Worm (Caenorhabditis elegans): ENCODE data around the gene algn-9.

algn-9 gene

ce11 chrII:10543457-10544137, 40.5 kb upstream of the algn-9 start (continued):
- TF ChIP-seq aha-1 (tag) (peak; percentile 95), lin-13 (GFP tag; optimal IDR thresholded peaks at IDR 0.05) (peak; percentile 40), F44E2.7 (GFP tag; IDR thresholded peaks at IDR 0.05) (peak; percentile 80), ceh-44 (GFP tag; IDR thresholded peaks at IDR 0.05) (no peak), mes-2 (tag; optimal IDR thresholded peaks at IDR 0.05; ENCODE audit: poor library complexity, severe bottlenecking) (no peak), duxl-1 (tag; optimal IDR thresholded peaks at IDR 0.05; ENCODE audit: poor library complexity) (peak; percentile 42), nhr-48 (tag; optimal IDR thresholded peaks at IDR 0.05) (no peak), tag-97 (GFP tag; IDR thresholded peaks at IDR 0.05) (no peak), nhr-42 (GFP tag; IDR thresholded peaks at IDR 0.05) (peak; percentile 49), mxl-3 (GFP tag; optimal IDR thresholded peaks at IDR 0.05) (peak; percentile 53), saeg-2 (GFP tag; IDR thresholded peaks at IDR 0.05) (peak; percentile 18; the same call in 1 of the 2 replicates), lin-15B (tag; optimal IDR thresholded peaks at IDR 0.05) (peak; percentile 2), ctbp-1 (GFP tag; IDR thresholded peaks at IDR 0.05) (peak; percentile 45; the same call in 1 of the 2 replicates), dpl-1 (GFP tag; optimal IDR thresholded peaks at IDR 0.05) (no peak), tra-1 (GFP tag; IDR thresholded peaks at IDR 0.05) (0 out of 2 replicates have a peak, but pooled peaks have one; percentile 50), F49E8.2 (tag; optimal IDR thresholded peaks at IDR 0.05; ENCODE audit: borderline replicate concordance) (peak; percentile 5), T26A8.4 (GFP tag; IDR thresholded peaks at IDR 0.05) (peak; percentile 6; the same call in 1 of the 2 replicates), zfp-2 (tag; optimal IDR thresholded peaks at IDR 0.05) (no peak), hlh-11 (tag; optimal IDR thresholded peaks at IDR 0.05) (no peak), spr-1 (tag; optimal IDR thresholded peaks at IDR 0.05) (no peak), gei-8 (GFP tag; optimal IDR thresholded peaks at IDR 0.05) (no peak), lin-39 (tag; optimal IDR thresholded peaks at IDR 0.05) (no peak), unc-39 (tag; optimal IDR thresholded peaks at IDR 0.05) (peak; percentile 2), lin-29 (GFP tag; IDR thresholded peaks at IDR 0.05) (peak; percentile 37; the same call in 1 of the 2 replicates), ceh-28 (tag; optimal IDR thresholded peaks at IDR 0.05) (no peak), snpc-1.2 (GFP tag; IDR thresholded peaks at IDR 0.05) (no peak), lim-7 (GFP tag; IDR thresholded peaks at IDR 0.05) (peak; percentile 52), nhr-11 (tag; optimal IDR thresholded peaks at IDR 0.05) (peak; percentile 45), ama-1 (optimal IDR thresholded peaks at IDR 0.05) (peak; percentile 16), nhr-77 (tag; optimal IDR thresholded peaks at IDR 0.05) (peak; percentile 57), nhr-237 (tag; optimal IDR thresholded peaks at IDR 0.05) (no peak), cey-2 (tag; optimal IDR thresholded peaks at IDR 0.05; ENCODE audit: borderline replicate concordance, insufficient read depth) (peak; percentile 23), mxl-2 (GFP tag; conservative IDR thresholded peaks at IDR 0.05) (no peak), madf-5 (GFP tag; IDR thresholded peaks at IDR 0.05) (0 out of 4 replicates have a peak, but pooled peaks of 1 of the 2 experiments have one; percentile 41), Y75B8A.6 (GFP tag; IDR thresholded peaks at IDR 0.05) (no peak), nhr-28 (tag; optimal IDR thresholded peaks at IDR 0.05) (no peak), Y5F2A.4 (GFP tag; optimal IDR thresholded peaks at IDR 0.05) (peak; percentile 8)

DNA sequence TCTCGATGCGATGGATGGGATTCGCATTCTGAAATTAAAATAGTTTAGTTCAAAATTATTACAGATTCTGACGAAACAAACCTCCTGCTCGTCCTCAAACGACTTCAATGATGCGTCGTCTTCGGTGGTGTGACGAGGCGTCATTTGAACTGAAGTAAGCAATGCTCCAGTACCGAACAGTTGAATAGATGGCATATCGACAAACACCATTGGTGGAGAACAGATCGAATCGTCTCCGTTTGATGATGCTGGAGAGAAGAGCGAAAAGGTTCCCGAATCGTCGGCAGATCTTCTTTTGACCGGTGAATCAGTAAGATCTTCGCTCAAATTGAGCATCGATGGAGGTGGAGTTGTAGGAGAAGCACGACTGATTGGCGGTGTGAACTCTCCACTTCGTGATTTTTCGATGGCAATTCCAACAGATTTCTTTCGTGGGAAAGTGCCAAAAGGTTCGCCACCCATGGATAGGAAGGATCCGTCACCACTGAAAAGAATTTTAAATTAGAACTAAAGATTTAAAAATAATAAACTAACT, 39.7 kb upstream of the algn-9 start:
- peak; percentile 38; the same call in 1 of the 2 replicates for TF ChIP-seq set-16 (GFP tag; IDR thresholded peaks at IDR 0.05)
- peak; percentile 64; the same call in 1 of the 2 replicates for TF ChIP-seq zfp-3 (GFP tag; conservative IDR thresholded peaks at IDR 0.05)
- no peak for TF ChIP-seq vab-7 (GFP tag; IDR thresholded peaks at IDR 0.05)
- 0 out of 2 replicates have a peak, but pooled peaks have one; percentile 38 for TF ChIP-seq Y75B8A.6 (GFP tag; IDR thresholded peaks at IDR 0.05)
- TF ChIP-seq hmg-1.1 (GFP tag; IDR thresholded peaks at IDR 0.05): peak; percentile 21; the same call in 1 of the 2 replicates
- TF ChIP-seq lim-7 (GFP tag; IDR thresholded peaks at IDR 0.05): peak; percentile 2; the same call in 1 of the 2 replicates
- no peak for TF ChIP-seq nhr-237 (tag; optimal IDR thresholded peaks at IDR 0.05)
- no peak for TF ChIP-seq zag-1 (tag; optimal IDR thresholded peaks at IDR 0.05)
- TF ChIP-seq unc-62 (GFP tag; optimal IDR thresholded peaks at IDR 0.05 in 1 of 2): peak in 1 of 2 experiments; percentile 74
- TF ChIP-seq unc-62 (tag; optimal IDR thresholded peaks at IDR 0.05): no peak
- TF ChIP-seq cey-2 (tag; optimal IDR thresholded peaks at IDR 0.05; ENCODE audit: borderline replicate concordance, insufficient read depth): no peak
- no peak for TF ChIP-seq F26F4.8 (GFP tag; conservative IDR thresholded peaks at IDR 0.05)
- peak; percentile 10; the same call in 1 of the 2 replicates for TF ChIP-seq D1046.2 (GFP tag; IDR thresholded peaks at IDR 0.05)
- TF ChIP-seq arid-1 (GFP tag; conservative IDR thresholded peaks at IDR 0.05): peak; percentile 5; the same call in 1 of the 2 replicates
- TF ChIP-seq ZK337.2 (GFP tag; IDR thresholded peaks at IDR 0.05): 0 out of 2 replicates have a peak, but pooled peaks have one; percentile 5
- TF ChIP-seq pha-4 (GFP tag; IDR thresholded peaks at IDR 0.05): peak; percentile 56
- no peak for TF ChIP-seq pha-4 (tag; optimal IDR thresholded peaks at IDR 0.05)
- peak; percentile 94 for TF ChIP-seq aha-1 (tag)

Data from whole organism, L4 larva.